Fruit fly (Drosophila melanogaster): ENCODE measurements around the gene sno.

dm6 chrX:13232406-13233195 lies 21.1 kb upstream of the sno start:
- no peak for TF ChIP-seq Sin3A (optimal IDR thresholded peaks at IDR 0.05)
- no peak for TF ChIP-seq psq (optimal IDR thresholded peaks at IDR 0.05)

Data from Kc167 (cell line).